Worm (Caenorhabditis elegans): ENCODE measurements around the gene chc-1.

The chc-1 gene

DNA sequence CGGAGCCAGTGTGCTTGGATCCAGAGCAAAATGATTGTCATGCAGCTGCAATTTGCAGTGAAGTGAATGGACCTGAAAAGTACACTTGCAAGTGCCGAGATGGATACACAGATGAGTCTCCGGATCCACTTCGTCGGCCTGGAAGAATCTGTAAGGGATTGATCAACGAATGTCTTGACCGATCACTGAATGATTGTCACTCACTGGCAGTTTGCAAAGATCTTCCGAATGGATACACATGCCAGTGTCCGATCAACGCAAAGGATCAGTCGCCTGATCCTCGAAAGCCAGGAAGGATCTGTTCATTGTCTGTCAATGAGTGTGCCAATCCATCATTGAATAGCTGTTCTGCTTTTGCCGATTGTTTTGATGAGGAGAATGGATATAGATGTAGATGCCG lies 24.2 kb upstream of the chc-1 start:
- TF ChIP-seq nhr-12 (tag; optimal IDR thresholded peaks at IDR 0.05) (no peak), mml-1 (tag; optimal IDR thresholded peaks at IDR 0.05) (no peak), elt-1 (tag; optimal IDR thresholded peaks at IDR 0.05) (no peak), elt-3 (tag; optimal IDR thresholded peaks at IDR 0.05) (no peak), nhr-23 (tag; optimal IDR thresholded peaks at IDR 0.05) (no peak), sea-2 (GFP tag; optimal IDR thresholded peaks at IDR 0.05) (no peak), pha-4 (tag; optimal IDR thresholded peaks at IDR 0.05) (no peak), ztf-4 (tag; optimal IDR thresholded peaks at IDR 0.05) (no peak), ama-1 (optimal IDR thresholded peaks at IDR 0.05) (no peak), ceh-28 (tag; optimal IDR thresholded peaks at IDR 0.05) (no peak), fkh-2 (tag; optimal IDR thresholded peaks at IDR 0.05) (no peak), unc-62 (GFP tag; optimal IDR thresholded peaks at IDR 0.05) (no peak), jun-1 (tag; optimal IDR thresholded peaks at IDR 0.05) (no peak), ceh-9 (tag; optimal IDR thresholded peaks at IDR 0.05) (no peak), egl-27 (tag; optimal IDR thresholded peaks at IDR 0.05) (no peak)

DNA sequence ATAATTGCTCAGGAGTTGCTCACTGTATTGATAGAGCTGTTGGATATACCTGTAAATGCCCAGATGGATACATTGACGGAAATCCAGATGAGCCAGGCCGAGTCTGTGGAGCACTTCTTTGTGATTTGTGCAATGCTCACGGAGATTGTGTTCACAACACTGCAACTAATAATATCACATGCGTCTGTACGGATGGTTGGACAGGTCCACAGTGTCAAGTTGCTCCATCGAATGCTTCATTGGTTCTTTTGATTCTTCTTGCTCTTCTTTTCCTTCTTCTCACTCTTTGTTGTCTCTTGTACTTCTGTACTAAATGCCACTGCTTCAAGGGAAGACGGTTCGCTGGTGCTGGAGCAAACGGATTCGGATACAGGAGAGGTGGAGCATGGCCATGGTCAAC lies 21.8 kb upstream of the chc-1 start:
- TF ChIP-seq ceh-16 (tag; optimal IDR thresholded peaks at IDR 0.05) (no peak), elt-2 (tag; optimal IDR thresholded peaks at IDR 0.05) (no peak), ZK546.5 (tag; optimal IDR thresholded peaks at IDR 0.05) (no peak), nhr-43 (tag; optimal IDR thresholded peaks at IDR 0.05; ENCODE audit: poor library complexity, severe bottlenecking) (no peak), sea-2 (GFP tag; optimal IDR thresholded peaks at IDR 0.05) (no peak), nhr-23 (tag; optimal IDR thresholded peaks at IDR 0.05) (no peak), jun-1 (tag; optimal IDR thresholded peaks at IDR 0.05) (no peak), unc-62 (GFP tag; optimal IDR thresholded peaks at IDR 0.05) (no peak), mdl-1 (tag; optimal IDR thresholded peaks at IDR 0.05) (no peak), daf-12 (tag; optimal IDR thresholded peaks at IDR 0.05) (no peak), nhr-11 (tag; optimal IDR thresholded peaks at IDR 0.05) (no peak)

DNA sequence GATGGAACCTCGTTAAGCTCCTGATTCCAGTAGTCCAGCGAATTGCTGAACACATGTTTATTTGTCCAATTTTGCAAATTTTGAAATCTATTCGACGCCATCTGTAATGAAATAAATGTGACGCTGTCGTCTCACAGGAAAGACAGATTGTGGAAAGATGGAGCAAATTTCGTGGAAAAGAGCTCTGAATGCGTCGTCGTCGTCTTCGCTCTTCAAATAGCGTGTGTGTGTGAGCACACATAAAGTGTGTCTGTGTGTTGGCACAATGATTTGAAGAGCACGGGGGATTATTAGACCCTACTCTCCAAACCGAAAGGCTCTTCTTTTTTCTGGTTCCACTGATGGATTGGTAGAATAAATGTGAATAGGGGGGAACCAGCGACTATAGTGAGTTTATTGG lies 17.5 kb upstream of the chc-1 start, which contains the start of gene unc-47:
Gene unc-47 (minus strand): TSS at position 101 of the 400 bp plus-strand sequence.
- no peak for TF ChIP-seq egl-5 (tag; optimal IDR thresholded peaks at IDR 0.05)
- TF ChIP-seq lin-39 (tag; optimal IDR thresholded peaks at IDR 0.05): peak; percentile 35
- TF ChIP-seq nhr-77 (tag; optimal IDR thresholded peaks at IDR 0.05): no peak
- no peak for TF ChIP-seq R02D3.7 (tag; optimal IDR thresholded peaks at IDR 0.05)
- TF ChIP-seq pqm-1 (tag; optimal IDR thresholded peaks at IDR 0.05): no peak

DNA sequence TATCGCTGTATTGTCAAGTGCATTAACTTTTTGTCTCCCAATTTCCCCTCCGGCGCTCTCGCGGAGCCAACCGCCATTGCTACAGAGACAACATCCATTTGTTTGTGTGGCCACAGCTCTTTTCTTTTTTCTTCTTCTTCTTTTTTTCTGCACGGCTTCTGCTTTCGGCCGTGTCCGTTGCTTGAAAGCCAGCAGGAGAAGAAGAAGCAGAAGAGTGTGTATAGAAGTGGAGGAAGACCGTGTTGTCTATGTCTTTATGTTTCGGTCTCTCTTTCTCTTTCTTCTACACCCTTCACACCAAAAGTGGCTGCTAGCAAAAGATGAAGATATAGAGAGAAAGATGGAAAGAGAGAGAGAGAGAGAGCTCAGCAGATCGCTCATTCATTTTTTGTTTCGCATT lies 15.8 kb upstream of the chc-1 start:
- TF ChIP-seq nhr-12 (tag; optimal IDR thresholded peaks at IDR 0.05): no peak
- peak; percentile 37 for TF ChIP-seq hmg-11 (tag; optimal IDR thresholded peaks at IDR 0.05)
- no peak for TF ChIP-seq snpc-4 (tag; optimal IDR thresholded peaks at IDR 0.05)
- peak; percentile 19 for TF ChIP-seq lin-15B (tag; optimal IDR thresholded peaks at IDR 0.05)
- TF ChIP-seq unc-39 (tag; optimal IDR thresholded peaks at IDR 0.05): no peak
- TF ChIP-seq nhr-25 (tag; optimal IDR thresholded peaks at IDR 0.05): no peak
- TF ChIP-seq ZK546.5 (tag; optimal IDR thresholded peaks at IDR 0.05): no peak
- TF ChIP-seq eor-1 (tag; optimal IDR thresholded peaks at IDR 0.05): no peak
- no peak for TF ChIP-seq fos-1 (tag; optimal IDR thresholded peaks at IDR 0.05)
- no peak for TF ChIP-seq mml-1 (tag; optimal IDR thresholded peaks at IDR 0.05)
- no peak for TF ChIP-seq ceh-82 (tag; optimal IDR thresholded peaks at IDR 0.05)
- TF ChIP-seq R02D3.7 (tag; optimal IDR thresholded peaks at IDR 0.05): no peak
- TF ChIP-seq mdl-1 (tag; optimal IDR thresholded peaks at IDR 0.05): no peak
- TF ChIP-seq sea-2 (GFP tag; optimal IDR thresholded peaks at IDR 0.05): no peak
- no peak for TF ChIP-seq ztf-11 (tag; optimal IDR thresholded peaks at IDR 0.05)
- TF ChIP-seq nfya-1 (tag; optimal IDR thresholded peaks at IDR 0.05; ENCODE audit: insufficient read depth): peak; percentile 66
- TF ChIP-seq elt-2 (tag; optimal IDR thresholded peaks at IDR 0.05): no peak
- TF ChIP-seq ceh-28 (tag; optimal IDR thresholded peaks at IDR 0.05): no peak
- no peak for TF ChIP-seq elt-1 (tag; optimal IDR thresholded peaks at IDR 0.05)
- no peak for TF ChIP-seq nhr-77 (tag; optimal IDR thresholded peaks at IDR 0.05)
- no peak for TF ChIP-seq zag-1 (tag; optimal IDR thresholded peaks at IDR 0.05)
- TF ChIP-seq nhr-76 (tag; optimal IDR thresholded peaks at IDR 0.05): no peak
- no peak for TF ChIP-seq nhr-67 (tag; optimal IDR thresholded peaks at IDR 0.05)
- peak; percentile 50 for TF ChIP-seq lin-39 (tag; optimal IDR thresholded peaks at IDR 0.05)
- TF ChIP-seq egl-27 (tag; optimal IDR thresholded peaks at IDR 0.05): no peak
- no peak for TF ChIP-seq aly-2 (tag; optimal IDR thresholded peaks at IDR 0.05)
- TF ChIP-seq nhr-237 (tag; optimal IDR thresholded peaks at IDR 0.05): no peak
- TF ChIP-seq nhr-23 (tag; optimal IDR thresholded peaks at IDR 0.05): no peak

All from whole organism, L3 larva.